Worm (Caenorhabditis elegans) whole organism, late embryonic: ENCODE measurements around the gene F09F9.2.

Source experiments
- F13H6.1 ChIP-seq: sonication (generic microtip); optimal IDR thresholded peaks from 2 replicates; lab custom pipeline; 2016; ENCODE audit warnings: missing genetic modification characterization, missing compliant biosample characterization
- Y22D7AL.16 ChIP-seq: sonication (generic microtip); optimal IDR thresholded peaks from 2 replicates; lab custom pipeline; 2016; ENCODE audit warnings: missing genetic modification characterization, missing compliant biosample characterization
- ama-1 ChIP-seq: fragments of 150-350 bp; optimal IDR thresholded peaks from 2 replicates; lab custom pipeline; 2014
- ceh-14 ChIP-seq: sonication (generic microtip); optimal IDR thresholded peaks from 2 replicates; lab custom pipeline; 2016; ENCODE audit warnings: missing genotype, missing genetic modification characterization, missing compliant biosample characterization
- ceh-18 ChIP-seq: sonication (generic microtip); optimal IDR thresholded peaks from 2 replicates; lab custom pipeline; 2016; ENCODE audit warnings: missing genetic modification characterization, missing compliant biosample characterization
- ceh-31 ChIP-seq: sonication (generic microtip); optimal IDR thresholded peaks from 2 replicates; lab custom pipeline; 2016; ENCODE audit warnings: missing genetic modification characterization, missing compliant biosample characterization
- ceh-45 ChIP-seq: fragments of 200-800 bp; sonication (Bioruptor generic); IDR thresholded peaks from 2 replicates; pipeline ENCODE4 v1.3.6; 2022; ENCODE audit warnings: missing genetic modification reagents, missing genetic modification characterization, missing compliant biosample characterization
- ceh-48 ChIP-seq: sonication (generic microtip); optimal IDR thresholded peaks from 2 replicates; lab custom pipeline; 2016; ENCODE audit warnings: missing genetic modification characterization, inconsistent platforms, missing compliant biosample characterization
- ceh-6 ChIP-seq: fragments of 200-800 bp; sonication (Bioruptor generic); optimal IDR thresholded peaks from 2 replicates; lab custom pipeline; 2018; ENCODE audit warnings: mild to moderate bottlenecking, missing genetic modification characterization, missing compliant biosample characterization
- che-1 ChIP-seq: sonication (generic microtip); optimal IDR thresholded peaks from 2 replicates; lab custom pipeline; 2016; ENCODE audit warnings: mild to moderate bottlenecking, missing genetic modification characterization, missing compliant biosample characterization
- dve-1 ChIP-seq: sonication (generic microtip); optimal IDR thresholded peaks from 2 replicates; lab custom pipeline; 2017; ENCODE audit warnings: antibody characterized with exemption, mild to moderate bottlenecking, missing genetic modification characterization, missing compliant biosample characterization
- elt-2 ChIP-seq: sonication (generic microtip); optimal IDR thresholded peaks from 2 replicates; lab custom pipeline; 2016; ENCODE audit warnings: missing genetic modification reagents, missing genetic modification characterization, missing compliant biosample characterization
- ets-4 ChIP-seq: sonication (generic microtip); optimal IDR thresholded peaks from 2 replicates; lab custom pipeline; 2016; ENCODE audit warnings: missing genetic modification characterization, missing compliant biosample characterization
- fax-1 ChIP-seq: sonication (generic microtip); optimal IDR thresholded peaks from 2 replicates; lab custom pipeline; 2016; ENCODE audit warnings: missing genotype, missing genetic modification characterization, missing compliant biosample characterization
- fkh-10 ChIP-seq: fragments of 150-350 bp; optimal IDR thresholded peaks from 2 replicates; lab custom pipeline; 2014; ENCODE audit warnings: missing biosample characterization, missing genetic modification reagents, missing genetic modification characterization
- fkh-6 ChIP-seq: sonication (generic microtip); optimal IDR thresholded peaks from 2 replicates; lab custom pipeline; 2016; ENCODE audit warnings: missing genetic modification characterization, missing compliant biosample characterization
- gmeb-2 ChIP-seq: sonication (generic microtip); optimal IDR thresholded peaks from 2 replicates; lab custom pipeline; 2016; ENCODE audit warnings: missing genetic modification characterization, inconsistent platforms, missing compliant biosample characterization
- hlh-13 ChIP-seq: fragments of 200-800 bp; sonication (Bioruptor generic); optimal IDR thresholded peaks from 2 replicates; lab custom pipeline; 2018; ENCODE audit warnings: mild to moderate bottlenecking, missing genetic modification characterization, missing compliant biosample characterization
- hlh-30 ChIP-seq: sonication (generic microtip); optimal IDR thresholded peaks from 2 replicates; lab custom pipeline; 2017; ENCODE audit warnings: antibody characterized with exemption, missing genetic modification characterization, missing compliant biosample characterization; ENCODE audit not compliant: insufficient read depth
- hlh-8 ChIP-seq: sonication (generic microtip); optimal IDR thresholded peaks from 2 replicates; lab custom pipeline; 2016; ENCODE audit warnings: missing genotype, missing genetic modification characterization, missing compliant biosample characterization
- lin-11 ChIP-seq: fragments of 200-800 bp; sonication (Bioruptor generic); optimal IDR thresholded peaks from 2 replicates; lab custom pipeline; 2018; ENCODE audit warnings: mild to moderate bottlenecking, missing genetic modification characterization, missing compliant biosample characterization
- madf-2 ChIP-seq: sonication (generic microtip); optimal IDR thresholded peaks from 2 replicates; lab custom pipeline; 2017; ENCODE audit warnings: missing genetic modification characterization, missing compliant biosample characterization
- mec-3 ChIP-seq: sonication (generic microtip); optimal IDR thresholded peaks from 2 replicates; lab custom pipeline; 2016; ENCODE audit warnings: borderline replicate concordance, missing genetic modification characterization, missing compliant biosample characterization
- nfya-1 ChIP-seq: sonication (generic microtip); optimal IDR thresholded peaks from 2 replicates; lab custom pipeline; 2017; ENCODE audit warnings: missing genetic modification characterization, mild to moderate bottlenecking, missing compliant biosample characterization, antibody characterized with exemption, moderate library complexity
- odd-2 ChIP-seq: sonication (generic microtip); optimal IDR thresholded peaks from 2 replicates; lab custom pipeline; 2017; ENCODE audit warnings: antibody characterized with exemption, mild to moderate bottlenecking, missing genetic modification characterization, missing compliant biosample characterization
- pag-3 ChIP-seq: sonication (generic microtip); optimal IDR thresholded peaks from 2 replicates; lab custom pipeline; 2016; ENCODE audit warnings: missing compliant biosample characterization, missing genetic modification characterization, borderline replicate concordance
- pax-1 ChIP-seq: fragments of 150-350 bp; optimal IDR thresholded peaks from 2 replicates; lab custom pipeline; 2014; ENCODE audit warnings: missing biosample characterization, missing genetic modification characterization
- pha-4 ChIP-seq: fragments of 150-350 bp; optimal IDR thresholded peaks from 2 replicates; lab custom pipeline; 2018; ENCODE audit warnings: missing biosample characterization, missing genetic modification reagents, missing genetic modification characterization
- pqm-1 ChIP-seq: sonication (generic microtip); optimal IDR thresholded peaks from 2 replicates; lab custom pipeline; 2016; ENCODE audit warnings: missing genetic modification characterization, missing compliant biosample characterization
- rnt-1 ChIP-seq: sonication (generic microtip); optimal IDR thresholded peaks from 2 replicates; lab custom pipeline; 2016; ENCODE audit warnings: missing genetic modification characterization, missing compliant biosample characterization
- sox-4 ChIP-seq: sonication (generic microtip); optimal IDR thresholded peaks from 2 replicates; lab custom pipeline; 2017; ENCODE audit warnings: mild to moderate bottlenecking, missing genetic modification characterization, inconsistent platforms, missing compliant biosample characterization
- syd-9 ChIP-seq: sonication (generic microtip); optimal IDR thresholded peaks from 2 replicates; lab custom pipeline; 2016; ENCODE audit warnings: mild to moderate bottlenecking, missing genetic modification characterization, moderate library complexity, missing compliant biosample characterization
- unc-42 ChIP-seq: sonication (generic microtip); optimal IDR thresholded peaks from 2 replicates; lab custom pipeline; 2016; ENCODE audit warnings: missing genotype, missing genetic modification characterization, missing compliant biosample characterization
- unc-55 ChIP-seq: sonication (generic microtip); optimal IDR thresholded peaks from 2 replicates; lab custom pipeline; 2017; ENCODE audit warnings: missing biosample characterization, missing genetic modification reagents, missing genetic modification characterization
- unc-86 ChIP-seq: sonication (generic microtip); optimal IDR thresholded peaks from 2 replicates; lab custom pipeline; 2016; ENCODE audit warnings: missing genetic modification characterization, missing compliant biosample characterization

F09F9.2 gene

DNA sequence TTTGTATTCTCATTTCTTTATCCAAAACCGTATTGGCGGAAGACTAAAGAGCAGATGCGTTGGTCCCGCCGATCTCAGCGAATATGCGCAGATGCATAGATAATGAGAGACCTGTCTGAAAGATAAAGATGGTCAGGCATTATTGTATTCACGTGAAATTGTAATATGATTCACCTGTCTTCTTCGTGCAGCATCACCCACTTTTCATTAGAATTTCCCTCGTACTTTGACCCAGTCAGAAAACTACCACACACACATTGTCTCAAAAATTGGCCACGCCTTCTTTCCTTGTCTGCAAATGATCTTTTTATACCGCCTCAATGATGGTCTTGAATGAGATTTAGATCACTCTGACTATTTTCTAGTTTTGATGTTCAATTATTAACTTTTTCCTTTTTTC is 34.8 kb upstream of the F09F9.2 start:
- no peak for TF ChIP-seq hlh-13 (GFP tag; lab: Kevin White, UChicago)
- TF ChIP-seq ceh-6 (GFP tag; lab: Kevin White, UChicago) = no peak
- TF ChIP-seq gmeb-2 (tag; lab: Kevin White, UChicago) = no peak
- TF ChIP-seq hlh-30 = no peak
- no peak for TF ChIP-seq unc-42
- no peak for TF ChIP-seq odd-2 (tag; lab: Kevin White, UChicago)
- no peak for TF ChIP-seq mec-3 (tag; lab: Kevin White, UChicago)
- TF ChIP-seq ama-1 (lab: Kevin White, UChicago) = no peak
- no peak for TF ChIP-seq fkh-10 (GFP tag; lab: Kevin White, UChicago)
- TF ChIP-seq madf-2 (tag; lab: Kevin White, UChicago) = no peak
- no peak for TF ChIP-seq hlh-8 (tag; lab: Kevin White, UChicago)
- TF ChIP-seq dve-1 = no peak
- TF ChIP-seq rnt-1 (tag; lab: Kevin White, UChicago) = no peak
- no peak for TF ChIP-seq ets-4
- no peak for TF ChIP-seq pqm-1
- TF ChIP-seq syd-9 (tag; lab: Kevin White, UChicago) = no peak
- no peak for TF ChIP-seq unc-55 (GFP tag; lab: Kevin White, UChicago)
- no peak for TF ChIP-seq pha-4
- TF ChIP-seq, all 69 proteins: peak for 0

DNA sequence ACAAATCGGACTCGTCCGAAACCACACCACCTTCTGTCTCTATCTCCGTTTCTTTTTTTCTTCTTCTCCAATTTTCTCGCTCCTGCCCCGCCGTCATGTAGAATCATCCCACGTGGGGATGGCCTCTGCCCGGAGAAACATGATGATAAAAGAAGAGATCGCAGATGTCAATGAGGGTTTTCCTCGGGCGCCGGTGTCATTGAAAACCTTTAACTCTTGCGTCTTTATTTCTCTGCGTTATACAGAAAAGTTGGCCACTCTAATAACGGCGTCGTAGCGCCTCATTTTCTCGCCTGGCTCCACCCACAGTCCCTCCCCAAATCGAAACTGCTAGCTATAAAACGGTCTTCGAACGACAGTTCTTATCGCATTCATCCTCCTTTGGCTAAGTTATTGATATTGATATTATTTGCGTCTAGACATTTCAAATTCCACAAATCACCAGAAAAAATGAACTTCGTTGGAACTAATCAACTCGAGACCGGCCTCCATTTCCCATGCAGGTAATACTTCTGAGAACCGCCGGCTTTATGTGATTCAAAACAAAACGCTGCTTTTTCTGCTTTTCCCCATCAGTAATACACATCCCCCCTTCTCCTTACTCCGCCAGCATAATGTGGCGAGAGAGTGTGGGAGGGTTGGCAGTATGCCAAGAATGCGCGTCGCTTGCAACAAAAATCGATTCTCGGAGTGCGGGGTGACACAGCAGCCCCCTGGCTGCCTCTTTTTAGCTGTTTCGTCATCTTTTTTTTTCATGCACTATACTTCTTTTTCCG is 34.0 kb upstream of the F09F9.2 start:
- TF ChIP-seq ceh-14 (tag; lab: Kevin White, UChicago) (peak; percentile 47), fkh-6 (no peak), che-1 (tag; lab: Kevin White, UChicago) (no peak), rnt-1 (tag; lab: Kevin White, UChicago) (peak; percentile 19), pag-3 (tag; lab: Kevin White, UChicago) (no peak), sox-4 (peak; percentile 35), unc-55 (GFP tag; lab: Kevin White, UChicago) (peak; percentile 26), ceh-31 (peak; percentile 43), unc-86 (peak; percentile 31), fax-1 (no peak), pax-1 (tag; lab: Kevin White, UChicago) (no peak), F13H6.1 (peak; percentile 30), ceh-48 (tag; lab: Kevin White, UChicago) (peak; percentile 96), unc-42 (peak; percentile 38), nfya-1 (tag; lab: Kevin White, UChicago) (peak; percentile 57), ceh-18 (tag; lab: Kevin White, UChicago) (peak; percentile 67)

ce11 chrX:4144136-4144781 is 33.0 kb upstream of the F09F9.2 start:
- TF ChIP-seq sox-4 = no peak
- TF ChIP-seq ets-4 = no peak
- TF ChIP-seq ceh-45 (GFP tag; lab: Robert Waterston, UW) = no peak
- TF ChIP-seq ceh-31 = peak; percentile 7
- no peak for TF ChIP-seq rnt-1 (tag; lab: Kevin White, UChicago)
- no peak for TF ChIP-seq ama-1 (lab: Kevin White, UChicago)
- TF ChIP-seq elt-2 (tag; lab: Kevin White, UChicago) = peak; percentile 15
- TF ChIP-seq lin-11 (tag; lab: Kevin White, UChicago) = no peak
- no peak for TF ChIP-seq fkh-6
- no peak for TF ChIP-seq Y22D7AL.16 (tag; lab: Kevin White, UChicago)
